Worm (Caenorhabditis elegans) whole organism, L3 larva: Measurements from ENCODE around the gene mrps-22.

ENCODE experiments used
- fkh-10 ChIP-seq: sonication (generic microtip); optimal IDR thresholded peaks from 2 replicates; lab custom pipeline; 2017; ENCODE audit warnings: missing biosample characterization, missing genetic modification reagents, missing genetic modification characterization
- nhr-76 ChIP-seq: fragments of 150-350 bp; sonication (generic microtip); optimal IDR thresholded peaks from 5 replicates; lab custom pipeline; 2014; ENCODE audit warnings: missing biosample characterization, missing genetic modification characterization

DNA sequence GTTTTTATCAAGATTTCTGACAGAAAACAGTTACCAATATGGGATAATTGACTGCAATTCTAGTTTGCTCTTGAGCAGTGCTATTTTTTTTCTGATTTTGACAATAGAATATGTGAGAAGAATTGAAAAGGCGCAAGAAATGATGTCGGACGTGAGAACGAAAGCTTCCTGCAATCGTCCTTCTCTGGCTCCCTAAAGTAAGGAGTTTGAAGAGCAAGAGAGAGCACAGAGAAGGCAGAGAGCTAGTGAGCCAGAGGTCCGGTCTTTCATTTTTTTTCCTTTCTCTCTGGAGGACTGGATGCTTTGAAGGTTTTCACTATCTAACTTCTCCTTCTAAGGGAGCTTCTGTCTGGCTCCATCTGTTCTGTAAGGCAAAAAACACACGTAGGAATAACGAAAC lies 32.2 kb upstream of the mrps-22 start:
- TF ChIP-seq nhr-76 (tag; lab: Kevin White, UChicago) = no peak
- no peak for TF ChIP-seq fkh-10
